Worm (Caenorhabditis elegans) whole organism, young adult: ENCODE results near the gene ftt-2.

Source experiments
- B0019.2 ChIP-seq: fragments of 200-800 bp; sonication (Bioruptor generic); conservative IDR thresholded peaks from 2 replicates; pipeline ENCODE4 v1.3.6; 2022; ENCODE audit warnings: missing genetic modification reagents, missing genetic modification characterization, missing compliant biosample characterization
- B0035.1 ChIP-seq: sonication (generic microtip); optimal IDR thresholded peaks from 2 replicates; lab custom pipeline; 2016; ENCODE audit warnings: missing genetic modification characterization, mild to moderate bottlenecking, missing compliant biosample characterization, missing genotype, missing genetic modification reagents
- B0261.1 ChIP-seq: sonication (generic microtip); optimal IDR thresholded peaks from 2 replicates; lab custom pipeline; 2016; ENCODE audit warnings: mild to moderate bottlenecking, missing genetic modification characterization, moderate library complexity, missing compliant biosample characterization
- F22D6.2 ChIP-seq: sonication (generic microtip); optimal IDR thresholded peaks from 2 replicates; lab custom pipeline; 2016; ENCODE audit warnings: mild to moderate bottlenecking, missing genetic modification characterization, missing compliant biosample characterization
- F33H1.4 ChIP-seq: fragments of 200-800 bp; sonication (Bioruptor generic); IDR thresholded peaks from 2 replicates; pipeline ENCODE4 v1.3.6; 2022; ENCODE audit warnings: missing genetic modification reagents, missing genetic modification characterization, missing compliant biosample characterization
- F52B5.7 ChIP-seq: sonication (generic microtip); optimal IDR thresholded peaks from 2 replicates; lab custom pipeline; 2016; ENCODE audit warnings: mild to moderate bottlenecking, missing genetic modification characterization, missing compliant biosample characterization
- T26A5.8 ChIP-seq: sonication (generic microtip); optimal IDR thresholded peaks from 2 replicates; lab custom pipeline; 2016; ENCODE audit warnings: missing genetic modification characterization, missing compliant biosample characterization
- Y56A3A.18 ChIP-seq: fragments of 200-800 bp; sonication (Bioruptor generic); IDR thresholded peaks from 2 replicates; pipeline ENCODE4 v1.3.6; 2022; ENCODE audit warnings: missing genetic modification reagents, missing genetic modification characterization, missing compliant biosample characterization
- Y67H2A.10 ChIP-seq: fragments of 200-800 bp; sonication (Bioruptor generic); conservative IDR thresholded peaks from 2 replicates; pipeline ENCODE4 v1.3.6; 2022; ENCODE audit warnings: missing genetic modification reagents, missing genetic modification characterization, missing compliant biosample characterization
- Y79H2A.3 ChIP-seq: fragments of 200-800 bp; sonication (Bioruptor generic); conservative IDR thresholded peaks from 2 replicates; pipeline ENCODE4 v1.3.6; 2022; ENCODE audit warnings: missing genetic modification reagents, missing genetic modification characterization, missing compliant biosample characterization
- bed-1 ChIP-seq: fragments of 200-800 bp; sonication (Bioruptor generic); IDR thresholded peaks from 2 replicates; pipeline ENCODE4 v1.3.6; 2022; ENCODE audit warnings: missing genetic modification reagents, missing genetic modification characterization, missing compliant biosample characterization
- bed-2 ChIP-seq: fragments of 200-800 bp; sonication (Bioruptor generic); IDR thresholded peaks from 2 replicates; pipeline ENCODE4 v1.3.6; 2022; ENCODE audit warnings: missing genetic modification reagents, missing genetic modification characterization, missing compliant biosample characterization
- ceh-58 ChIP-seq: fragments of 200-800 bp; sonication (Bioruptor generic); IDR thresholded peaks from 2 replicates; pipeline ENCODE4 v1.3.6; 2022; ENCODE audit warnings: missing genetic modification characterization, missing compliant biosample characterization
- dpff-1 ChIP-seq: sonication (generic microtip); optimal IDR thresholded peaks from 2 replicates; lab custom pipeline; 2017; ENCODE audit warnings: mild to moderate bottlenecking, missing genetic modification characterization, missing compliant biosample characterization
- dpl-1 ChIP-seq: fragments of 150-350 bp; optimal IDR thresholded peaks from 2 replicates; lab custom pipeline; 2014; ENCODE audit warnings: missing biosample characterization, missing genetic modification reagents, missing genetic modification characterization
- egl-18 ChIP-seq: fragments of 200-800 bp; sonication (Bioruptor generic); IDR thresholded peaks from 2 replicates; pipeline ENCODE4 v1.3.6; 2022; ENCODE audit warnings: missing genetic modification reagents, missing genetic modification characterization, missing compliant biosample characterization
- egrh-3 ChIP-seq: fragments of 200-800 bp; sonication (Bioruptor generic); IDR thresholded peaks from 2 replicates; pipeline ENCODE4 v1.3.6; 2022; ENCODE audit warnings: missing genetic modification reagents, missing genetic modification characterization, missing compliant biosample characterization
- ekl-4 ChIP-seq: fragments of 200-800 bp; sonication (Bioruptor generic); IDR thresholded peaks from 2 replicates; pipeline ENCODE4 v1.3.6; 2022; ENCODE audit warnings: missing genetic modification reagents, missing genetic modification characterization, missing compliant biosample characterization
- hlh-12 ChIP-seq: sonication (generic microtip); optimal IDR thresholded peaks from 2 replicates; lab custom pipeline; 2016; ENCODE audit warnings: missing genetic modification characterization, missing compliant biosample characterization
- lag-1 ChIP-seq: fragments of 200-800 bp; sonication (Bioruptor generic); IDR thresholded peaks from 2 replicates; pipeline ENCODE4 v1.3.6; 2022; ENCODE audit warnings: missing genetic modification reagents, missing genetic modification characterization, missing compliant biosample characterization
- lir-1 ChIP-seq: fragments of 200-800 bp; sonication (Bioruptor generic); conservative IDR thresholded peaks from 2 replicates; pipeline ENCODE4 v1.3.6; 2022; ENCODE audit warnings: missing genetic modification reagents, missing genetic modification characterization, missing compliant biosample characterization
- lsl-1 ChIP-seq: fragments of 200-800 bp; sonication (Bioruptor generic); optimal IDR thresholded peaks from 2 replicates; lab custom pipeline; 2018; ENCODE audit warnings: mild to moderate bottlenecking, missing genetic modification characterization, moderate library complexity, missing compliant biosample characterization
- madf-3 ChIP-seq: fragments of 200-800 bp; sonication (Bioruptor generic); IDR thresholded peaks from 2 replicates; pipeline ENCODE4 v1.3.6; 2022; ENCODE audit warnings: missing genetic modification reagents, missing genetic modification characterization, missing compliant biosample characterization
- madf-6 ChIP-seq: fragments of 200-800 bp; sonication (Bioruptor generic); IDR thresholded peaks from 2 replicates; pipeline ENCODE4 v1.3.6; 2022; ENCODE audit warnings: missing genetic modification reagents, missing genetic modification characterization, missing compliant biosample characterization
- mcd-1 ChIP-seq: fragments of 200-800 bp; sonication (Bioruptor generic); IDR thresholded peaks from 2 replicates; pipeline ENCODE4 v1.3.6; 2022; ENCODE audit warnings: missing genetic modification reagents, missing genetic modification characterization, missing compliant biosample characterization
- mxl-1 ChIP-seq: sonication (generic microtip); optimal IDR thresholded peaks from 2 replicates; lab custom pipeline; 2016; ENCODE audit warnings: missing genetic modification characterization, missing compliant biosample characterization
- nfya-2 ChIP-seq: fragments of 200-800 bp; sonication (Bioruptor generic); IDR thresholded peaks from 2 replicates; pipeline ENCODE4 v1.3.6; 2022; ENCODE audit warnings: missing genetic modification reagents, missing genetic modification characterization, missing compliant biosample characterization
- nhr-120 ChIP-seq: fragments of 200-800 bp; sonication (Bioruptor generic); IDR thresholded peaks from 2 replicates; pipeline ENCODE4 v1.3.6; 2022; ENCODE audit warnings: missing genetic modification characterization, missing compliant biosample characterization
- nhr-27 ChIP-seq: fragments of 200-800 bp; sonication (Bioruptor generic); optimal IDR thresholded peaks from 2 replicates; lab custom pipeline; 2018; ENCODE audit warnings: mild to moderate bottlenecking, missing genetic modification characterization, moderate library complexity, missing compliant biosample characterization
- pbrm-1 ChIP-seq: fragments of 200-800 bp; sonication (Bioruptor generic); IDR thresholded peaks from 2 replicates; pipeline ENCODE4 v1.3.6; 2022; ENCODE audit warnings: missing genetic modification reagents, missing genetic modification characterization, missing compliant biosample characterization
- rcor-1 ChIP-seq: fragments of 200-800 bp; sonication (Bioruptor generic); IDR thresholded peaks from 2 replicates; pipeline ENCODE4 v1.3.6; 2022; ENCODE audit warnings: missing genetic modification reagents, missing genetic modification characterization, missing compliant biosample characterization
- rec-8 ChIP-seq, 2 experiments: sonication (generic microtip); optimal IDR thresholded peaks; 2 replicates each; lab custom pipeline; 2016; ENCODE audit warnings: mild to moderate bottlenecking in 2 of 2, missing genetic modification characterization in 2 of 2, missing genetic modification reagents in 2 of 2, missing genotype in 2 of 2, missing biosample characterization in 1 of 2, missing compliant biosample characterization in 1 of 2, moderate library complexity in 1 of 2
- sdz-38 ChIP-seq: sonication (generic microtip); optimal IDR thresholded peaks from 2 replicates; lab custom pipeline; 2016; ENCODE audit warnings: missing genotype, missing genetic modification characterization, missing compliant biosample characterization
- tbp1 ChIP-seq: fragments of 200-800 bp; sonication (Bioruptor generic); optimal IDR thresholded peaks from 2 replicates; lab custom pipeline; 2018; ENCODE audit warnings: mild to moderate bottlenecking, missing genetic modification characterization, missing compliant biosample characterization
- tlf-1 ChIP-seq: fragments of 200-800 bp; sonication (Bioruptor generic); optimal IDR thresholded peaks from 2 replicates; lab custom pipeline; 2018; ENCODE audit warnings: mild to moderate bottlenecking, missing genetic modification characterization, missing compliant biosample characterization
- unc-62 ChIP-seq: fragments of 150-350 bp; optimal IDR thresholded peaks from 2 replicates; lab custom pipeline; 2014; ENCODE audit warnings: missing biosample characterization, missing genetic modification reagents, missing genetic modification characterization
- xnd-1 ChIP-seq: sonication (generic microtip); optimal IDR thresholded peaks from 2 replicates; lab custom pipeline; 2016; ENCODE audit warnings: missing genotype, missing genetic modification reagents, missing genetic modification characterization, missing compliant biosample characterization

Gene ftt-2

DNA sequence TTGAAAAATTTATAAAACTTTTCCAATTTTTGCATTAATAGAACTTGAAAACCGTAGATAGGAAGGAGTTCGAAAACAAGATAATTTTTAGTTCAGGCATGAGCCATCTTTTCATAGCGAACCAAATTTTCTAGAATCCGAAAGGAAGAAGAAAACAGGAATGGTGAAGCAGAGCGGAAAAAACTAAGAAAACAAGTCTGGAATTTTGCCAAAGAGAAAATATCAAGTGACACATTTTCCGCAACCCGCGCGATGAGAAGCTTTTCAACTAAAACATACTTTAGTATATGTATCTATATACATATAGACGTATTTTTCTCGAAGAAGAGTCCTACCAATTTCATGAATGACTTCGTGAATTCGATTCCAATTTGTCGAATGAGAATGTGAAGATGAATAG lies 36.3 kb upstream of the ftt-2 start:
- no peak for TF ChIP-seq Y67H2A.10 (GFP tag; lab: Robert Waterston, UW)
- no peak for TF ChIP-seq lir-1
- TF ChIP-seq unc-62 (GFP tag; lab: Kevin White, UChicago) = no peak
- TF ChIP-seq B0261.1 (tag; lab: Kevin White, UChicago) = no peak
- TF ChIP-seq lsl-1 (GFP tag; lab: Kevin White, UChicago) = no peak
- no peak for TF ChIP-seq nfya-2
- TF ChIP-seq tlf-1 (GFP tag; lab: Kevin White, UChicago) = no peak
- TF ChIP-seq madf-3 (GFP tag; lab: Robert Waterston, UW) = no peak
- TF ChIP-seq pbrm-1 (GFP tag; lab: Robert Waterston, UW) = no peak
- TF ChIP-seq F52B5.7 (tag; lab: Kevin White, UChicago) = no peak
- no peak for TF ChIP-seq bed-2
- TF ChIP-seq B0019.2 (GFP tag; lab: Robert Waterston, UW) = no peak

DNA sequence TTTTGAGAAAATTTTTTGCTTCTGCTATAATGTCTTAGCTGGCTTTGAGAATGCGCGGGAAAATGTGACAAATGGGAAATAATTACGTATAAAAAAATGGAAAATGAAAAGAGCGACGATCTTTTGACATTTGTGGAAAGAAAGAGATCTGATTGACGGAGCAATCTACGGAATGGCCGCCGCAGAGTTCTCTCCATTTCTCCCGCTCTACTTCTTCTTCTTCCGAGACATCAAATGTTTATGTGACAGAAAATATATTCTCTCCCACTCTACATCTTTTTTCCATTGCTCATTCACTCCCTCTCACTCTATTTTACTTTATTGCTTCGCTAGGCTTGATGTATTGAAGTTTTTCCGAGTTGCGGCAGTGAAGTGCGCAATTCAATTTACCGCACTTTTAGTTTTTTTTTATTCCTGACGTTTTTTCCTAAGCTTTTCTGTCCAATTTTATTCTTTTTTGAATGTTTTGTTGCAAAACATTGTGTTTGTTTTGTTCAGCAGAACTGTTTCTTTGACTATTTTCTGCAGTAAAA lies 35.3 kb upstream of the ftt-2 start:
- TF ChIP-seq egrh-3 (GFP tag; lab: Robert Waterston, UW) (no peak), dpl-1 (GFP tag; lab: Kevin White, UChicago) (no peak), dpff-1 (no peak), hlh-12 (tag; lab: Kevin White, UChicago) (no peak), mxl-1 (no peak), Y67H2A.10 (GFP tag; lab: Robert Waterston, UW) (no peak), rec-8 (tag; optimal IDR thresholded peaks at IDR 0.05; lab: Kevin White, UChicago) (no peak), B0035.1 (tag; lab: Kevin White, UChicago) (no peak), nhr-27 (tag; lab: Kevin White, UChicago) (no peak), madf-6 (GFP tag; lab: Robert Waterston, UW) (no peak), tbp1 (GFP tag; lab: Kevin White, UChicago) (no peak), F22D6.2 (tag; lab: Kevin White, UChicago) (no peak), F33H1.4 (GFP tag; lab: Robert Waterston, UW) (no peak), bed-1 (GFP tag; lab: Robert Waterston, UW) (no peak), Y56A3A.18 (GFP tag; lab: Robert Waterston, UW) (no peak), xnd-1 (tag; lab: Kevin White, UChicago) (no peak)

DNA sequence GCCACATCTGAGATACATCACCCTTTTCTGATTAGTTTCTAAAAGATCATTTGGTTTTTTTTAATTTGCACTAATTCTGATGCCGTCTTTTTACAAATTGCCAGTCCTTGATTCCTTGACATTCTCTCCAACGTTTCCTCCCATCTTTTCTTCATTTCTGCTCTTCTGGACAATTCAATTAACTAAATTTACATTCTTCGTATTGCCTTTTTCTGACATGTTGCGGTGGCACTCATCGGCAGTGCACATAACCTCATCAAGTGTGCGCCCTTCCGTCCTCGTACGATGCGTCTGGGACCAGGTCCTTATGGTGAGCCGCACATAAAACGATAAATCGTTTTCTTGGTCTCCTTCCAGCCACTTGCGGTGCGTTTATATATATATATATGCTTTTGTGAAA lies 33.8 kb upstream of the ftt-2 start:
- no peak for TF ChIP-seq mcd-1 (GFP tag; lab: Robert Waterston, UW)
- TF ChIP-seq lag-1 (GFP tag; lab: Robert Waterston, UW) = no peak
- no peak for TF ChIP-seq mxl-1
- TF ChIP-seq sdz-38 = no peak
- TF ChIP-seq F33H1.4 (GFP tag; lab: Robert Waterston, UW) = no peak

DNA sequence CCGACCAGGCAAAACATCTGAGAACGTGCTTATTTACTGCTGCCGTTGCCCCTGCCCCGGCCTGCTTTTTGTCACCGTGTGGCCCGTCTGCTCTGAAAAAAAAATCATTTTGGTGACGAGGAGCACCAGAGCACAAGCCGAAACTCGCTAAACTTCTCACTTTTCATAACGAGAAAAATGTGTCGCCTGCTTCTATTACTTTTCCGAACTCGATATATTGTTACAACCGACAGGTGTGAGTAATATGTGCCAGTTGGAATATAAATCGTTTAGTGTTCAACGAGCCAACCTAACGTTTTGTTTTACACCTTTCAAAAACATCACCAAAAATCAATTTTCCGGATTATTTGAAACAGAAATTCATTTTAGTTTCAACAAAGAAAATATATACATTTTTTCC lies 32.5 kb upstream of the ftt-2 start:
- TF ChIP-seq nhr-120 (GFP tag; lab: Robert Waterston, UW) (no peak), rcor-1 (GFP tag; lab: Robert Waterston, UW) (no peak), egl-18 (GFP tag; lab: Robert Waterston, UW) (no peak), hlh-12 (tag; lab: Kevin White, UChicago) (no peak), sdz-38 (no peak), ceh-58 (GFP tag; lab: Robert Waterston, UW) (no peak), Y79H2A.3 (GFP tag; lab: Robert Waterston, UW) (no peak), madf-3 (GFP tag; lab: Robert Waterston, UW) (no peak), ekl-4 (GFP tag; lab: Robert Waterston, UW) (no peak), F22D6.2 (tag; lab: Kevin White, UChicago) (no peak), T26A5.8 (no peak)
